Fruit fly (Drosophila melanogaster) whole organism, embryonic: ENCODE data around the gene Mocs1.

ENCODE experiments used
- Ada2b ChIP-seq: fragments of 200-800 bp; sonication (Bioruptor generic); IDR thresholded peaks from 2 replicates; pipeline ENCODE4 v1.3.6; 2022; ENCODE audit warnings: missing biosample characterization, missing genetic modification characterization
- CG10267 ChIP-seq: fragments of 200-800 bp; sonication (Bioruptor generic); optimal IDR thresholded peaks from 2 replicates; lab custom pipeline; 2018; ENCODE audit warnings: missing biosample characterization, mild to moderate bottlenecking, missing genetic modification characterization, moderate library complexity
- CG10366 ChIP-seq: fragments of 200-800 bp; sonication (Bioruptor generic); IDR thresholded peaks from 2 replicates; pipeline ENCODE4 v1.3.6; 2022; ENCODE audit warnings: missing biosample characterization, missing genetic modification characterization
- CG12155 ChIP-seq: fragments of 200-800 bp; sonication (Bioruptor generic); optimal IDR thresholded peaks from 3 replicates; lab custom pipeline; 2016; ENCODE audit warnings: missing biosample characterization, missing genetic modification characterization
- CG13123 ChIP-seq: fragments of 200-800 bp; sonication (Bioruptor generic); optimal IDR thresholded peaks from 2 replicates; lab custom pipeline; 2016; ENCODE audit warnings: missing biosample characterization, missing genetic modification characterization
- CG14050 ChIP-seq: fragments of 200-800 bp; sonication (Bioruptor generic); IDR thresholded peaks from 3 replicates; pipeline ENCODE4 v1.3.6; 2022; ENCODE audit warnings: missing biosample characterization, missing genetic modification characterization
- CG14710 ChIP-seq: fragments of 200-800 bp; sonication (Bioruptor generic); optimal IDR thresholded peaks from 3 replicates; lab custom pipeline; 2019; ENCODE audit warnings: missing biosample characterization, mild to moderate bottlenecking, missing genetic modification characterization, moderate library complexity
- CG17186 ChIP-seq: fragments of 200-800 bp; sonication (Bioruptor generic); optimal IDR thresholded peaks from 3 replicates; lab custom pipeline; 2017; ENCODE audit warnings: missing biosample characterization, missing genetic modification reagents, missing genetic modification characterization
- CG17829 ChIP-seq: fragments of 200-800 bp; optimal IDR thresholded peaks from 2 replicates; lab custom pipeline; 2019; ENCODE audit warnings: missing biosample characterization, mild to moderate bottlenecking, missing genetic modification characterization, moderate library complexity
- CG18262 ChIP-seq: fragments of 200-800 bp; optimal IDR thresholded peaks from 3 replicates; lab custom pipeline; 2019; ENCODE audit warnings: missing biosample characterization, mild to moderate bottlenecking, missing genetic modification characterization, moderate library complexity
- CG2129 ChIP-seq: fragments of 200-800 bp; sonication (Bioruptor generic); IDR thresholded peaks from 2 replicates; pipeline ENCODE4 v1.3.6; 2022; ENCODE audit warnings: missing biosample characterization, missing genetic modification characterization; ENCODE audit not compliant: partially characterized antibody
- CG34422 ChIP-seq: fragments of 200-800 bp; sonication (Bioruptor generic); IDR thresholded peaks from 3 replicates; pipeline ENCODE4 v1.3.6; 2022; ENCODE audit warnings: missing biosample characterization, missing genetic modification characterization
- CG3838 ChIP-seq: fragments of 200-800 bp; sonication (Bioruptor generic); optimal IDR thresholded peaks from 3 replicates; lab custom pipeline; 2016; ENCODE audit warnings: missing biosample characterization, missing genetic modification characterization
- CG4424 ChIP-seq: fragments of 200-800 bp; sonication (Bioruptor generic); optimal IDR thresholded peaks from 3 replicates; lab custom pipeline; 2016; ENCODE audit warnings: missing biosample characterization, missing genetic modification characterization
- CG4617 ChIP-seq: fragments of 200-800 bp; sonication (Bioruptor generic); optimal IDR thresholded peaks from 3 replicates; lab custom pipeline; 2016; ENCODE audit warnings: missing biosample characterization, missing genetic modification characterization, borderline replicate concordance
- CG5180 ChIP-seq: fragments of 200-800 bp; sonication (Bioruptor generic); optimal IDR thresholded peaks from 3 replicates; lab custom pipeline; 2017; ENCODE audit warnings: missing biosample characterization, missing genetic modification characterization, mild to moderate bottlenecking, moderate library complexity, missing genetic modification reagents
- CG9797 ChIP-seq: fragments of 200-800 bp; sonication (Bioruptor generic); optimal IDR thresholded peaks from 3 replicates; lab custom pipeline; 2018; ENCODE audit warnings: missing biosample characterization, mild to moderate bottlenecking, missing genetic modification characterization
- CrebB ChIP-seq: fragments of 200-800 bp; sonication (Bioruptor generic); optimal IDR thresholded peaks from 3 replicates; lab custom pipeline; 2018; ENCODE audit warnings: missing biosample characterization, mild to moderate bottlenecking, missing genetic modification characterization
- Dbx ChIP-seq: fragments of 200-800 bp; sonication (Bioruptor generic); IDR thresholded peaks from 3 replicates; pipeline ENCODE4 v1.3.6; 2022; ENCODE audit warnings: missing biosample characterization, missing genetic modification characterization
- Dp ChIP-seq: fragments of 200-800 bp; sonication (Bioruptor generic); optimal IDR thresholded peaks from 2 replicates; lab custom pipeline; 2018; ENCODE audit warnings: missing biosample characterization, mild to moderate bottlenecking, missing genetic modification characterization, moderate library complexity
- Fer3 ChIP-seq: fragments of 200-800 bp; sonication (Bioruptor generic); optimal IDR thresholded peaks from 2 replicates; lab custom pipeline; 2018; ENCODE audit warnings: missing biosample characterization, mild to moderate bottlenecking, missing genetic modification characterization, moderate library complexity
- Hsf ChIP-seq: fragments of 200-800 bp; sonication (Bioruptor generic); optimal IDR thresholded peaks from 3 replicates; lab custom pipeline; 2016; ENCODE audit warnings: missing biosample characterization, missing genetic modification characterization
- Lim3 ChIP-seq: fragments of 200-800 bp; sonication (Bioruptor generic); IDR thresholded peaks from 2 replicates; pipeline ENCODE4 v1.3.6; 2022; ENCODE audit warnings: missing biosample characterization, missing genetic modification characterization
- MBD-R2 ChIP-seq: fragments of 200-800 bp; sonication (Bioruptor generic); IDR thresholded peaks from 2 replicates; pipeline ENCODE4 v1.3.6; 2022; ENCODE audit warnings: missing biosample characterization, missing genetic modification characterization
- MESR4 ChIP-seq: fragments of 200-800 bp; sonication (Bioruptor generic); optimal IDR thresholded peaks from 2 replicates; lab custom pipeline; 2018; ENCODE audit warnings: missing biosample characterization, mild to moderate bottlenecking, missing genetic modification characterization, moderate library complexity
- Mrtf ChIP-seq: fragments of 200-800 bp; sonication (Bioruptor generic); IDR thresholded peaks from 3 replicates; pipeline ENCODE4 v1.3.6; 2022; ENCODE audit warnings: missing biosample characterization, missing genetic modification characterization
- NC2α ChIP-seq: fragments of 200-800 bp; sonication (Bioruptor generic); optimal IDR thresholded peaks from 2 replicates; lab custom pipeline; 2016; ENCODE audit warnings: missing biosample characterization, missing genetic modification characterization
- PHDP ChIP-seq: fragments of 200-800 bp; sonication (Bioruptor generic); optimal IDR thresholded peaks from 3 replicates; lab custom pipeline; 2018; ENCODE audit warnings: missing biosample characterization, mild to moderate bottlenecking, missing genetic modification characterization, moderate library complexity
- Pdp1 ChIP-seq, 2 experiments: fragments of 200-800 bp; sonication (Bioruptor generic); optimal IDR thresholded peaks; 3 replicates each; lab custom pipeline; 2016; ENCODE audit warnings: missing biosample characterization in 2 of 2, missing genetic modification characterization in 2 of 2, mild to moderate bottlenecking in 1 of 2, moderate library complexity in 1 of 2
- Sin3A ChIP-seq: fragments of >200 bp; optimal IDR thresholded peaks from 2 replicates; lab custom pipeline; 2018
- Usf ChIP-seq: fragments of 200-800 bp; sonication (Bioruptor generic); optimal IDR thresholded peaks from 2 replicates; lab custom pipeline; 2017; ENCODE audit warnings: missing genotype, missing biosample characterization, missing genetic modification characterization
- YL-1 ChIP-seq: fragments of 200-800 bp; sonication (Bioruptor generic); optimal IDR thresholded peaks from 3 replicates; lab custom pipeline; 2017; ENCODE audit warnings: missing biosample characterization, mild to moderate bottlenecking, missing genetic modification characterization
- bbx ChIP-seq: fragments of 200-800 bp; sonication (Bioruptor generic); IDR thresholded peaks from 2 replicates; pipeline ENCODE4 v1.3.6; 2022; ENCODE audit warnings: missing biosample characterization, missing genetic modification characterization; ENCODE audit not compliant: partially characterized antibody
- bigmax ChIP-seq: fragments of 200-800 bp; sonication (Bioruptor generic); optimal IDR thresholded peaks from 2 replicates; lab custom pipeline; 2018; ENCODE audit warnings: missing biosample characterization, mild to moderate bottlenecking, missing genetic modification characterization
- crc ChIP-seq: fragments of 200-800 bp; sonication (Bioruptor generic); optimal IDR thresholded peaks from 2 replicates; lab custom pipeline; 2016; ENCODE audit warnings: missing biosample characterization, missing genetic modification characterization
- dysf ChIP-seq: fragments of 200-800 bp; sonication (Bioruptor generic); IDR thresholded peaks from 3 replicates; pipeline ENCODE4 v1.3.6; 2022; ENCODE audit warnings: missing biosample characterization, missing genetic modification characterization
- fd102C ChIP-seq: fragments of 200-800 bp; sonication (Bioruptor generic); optimal IDR thresholded peaks from 2 replicates; lab custom pipeline; 2018; ENCODE audit warnings: missing biosample characterization, mild to moderate bottlenecking, missing genetic modification characterization, moderate library complexity
- gfzf ChIP-seq: fragments of 200-800 bp; sonication (Bioruptor generic); optimal IDR thresholded peaks from 2 replicates; lab custom pipeline; 2016; ENCODE audit warnings: missing biosample characterization, mild to moderate bottlenecking, missing genetic modification characterization, moderate library complexity
- jing ChIP-seq: fragments of 200-800 bp; sonication (Bioruptor generic); optimal IDR thresholded peaks from 2 replicates; lab custom pipeline; 2018; ENCODE audit warnings: missing biosample characterization, mild to moderate bottlenecking, missing genetic modification characterization
- knrl ChIP-seq: fragments of 200-800 bp; sonication (Bioruptor generic); IDR thresholded peaks from 3 replicates; pipeline ENCODE4 v1.3.6; 2022; ENCODE audit warnings: missing biosample characterization, missing genetic modification characterization; ENCODE audit not compliant: partially characterized antibody
- pzg ChIP-seq: fragments of 200-800 bp; sonication (Bioruptor generic); optimal IDR thresholded peaks from 3 replicates; lab custom pipeline; 2018; ENCODE audit warnings: missing biosample characterization, mild to moderate bottlenecking, missing genetic modification characterization, moderate library complexity
- slbo ChIP-seq: fragments of 200-800 bp; sonication (Bioruptor generic); IDR thresholded peaks from 2 replicates; pipeline ENCODE4 v1.3.6; 2022; ENCODE audit warnings: missing biosample characterization, missing genetic modification characterization
- stwl ChIP-seq: fragments of 200-800 bp; sonication (Bioruptor generic); optimal IDR thresholded peaks from 3 replicates; lab custom pipeline; 2018; ENCODE audit warnings: missing biosample characterization, mild to moderate bottlenecking, missing genetic modification characterization, moderate library complexity
- trem ChIP-seq: fragments of 200-800 bp; optimal IDR thresholded peaks from 3 replicates; lab custom pipeline; 2019; ENCODE audit warnings: missing biosample characterization, mild to moderate bottlenecking, missing genetic modification characterization, moderate library complexity
- trh ChIP-seq: fragments of 200-800 bp; sonication (Bioruptor generic); optimal IDR thresholded peaks from 2 replicates; lab custom pipeline; 2016; ENCODE audit warnings: missing biosample characterization, missing genetic modification characterization
- tup ChIP-seq: fragments of 200-800 bp; sonication (Bioruptor generic); optimal IDR thresholded peaks from 2 replicates; lab custom pipeline; 2016; ENCODE audit warnings: missing biosample characterization, mild to moderate bottlenecking, missing genetic modification characterization, moderate library complexity
- unpg ChIP-seq: fragments of 200-800 bp; sonication (Bioruptor generic); optimal IDR thresholded peaks from 3 replicates; lab custom pipeline; 2018; ENCODE audit warnings: missing biosample characterization, mild to moderate bottlenecking, missing genetic modification characterization, moderate library complexity
- zen2 ChIP-seq: fragments of 200-800 bp; sonication (Bioruptor generic); IDR thresholded peaks from 3 replicates; pipeline ENCODE4 v1.3.6; 2022; ENCODE audit warnings: missing biosample characterization, missing genetic modification characterization; ENCODE audit not compliant: partially characterized antibody

The Mocs1 gene

DNA sequence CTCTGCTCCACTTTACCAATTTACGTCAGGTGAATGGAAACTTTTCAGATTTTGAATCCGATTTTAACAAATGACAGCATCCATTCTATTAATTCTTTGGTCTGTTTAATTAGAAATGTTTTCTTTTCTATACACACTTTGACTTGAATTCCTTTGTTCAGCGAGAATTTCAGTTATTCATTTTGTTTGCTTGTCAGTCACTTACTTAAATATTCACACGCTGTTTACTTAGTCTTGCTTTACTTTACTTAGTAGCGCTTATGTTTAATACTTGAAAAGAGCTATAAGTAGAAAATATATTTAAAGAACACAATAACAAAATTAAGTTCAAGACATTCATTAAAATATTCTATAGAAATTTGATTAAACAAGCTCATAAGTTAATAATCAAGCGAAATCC is 37.1 kb downstream of the Mocs1 start, which contains the start of gene CG32073 (continued):
- TF ChIP-seq knrl (GFP tag; lab: Robert Waterston, UW) (no peak), unpg (GFP tag; lab: Kevin White, UChicago) (peak; percentile 49), CG5180 (GFP tag; lab: Kevin White, UChicago) (peak; percentile 42), CG12155 (GFP tag; lab: Kevin White, UChicago) (no peak), PHDP (tag; lab: Kevin White, UChicago) (no peak), CG18262 (tag; lab: Kevin White, UChicago) (peak; percentile 43), CG4424 (GFP tag; lab: Kevin White, UChicago) (peak; percentile 40), Ada2b (no peak), trh (GFP tag; lab: Kevin White, UChicago) (no peak), Dbx (GFP tag; lab: Robert Waterston, UW) (peak; percentile 25; the same call in 1 of the 3 replicates)

DNA sequence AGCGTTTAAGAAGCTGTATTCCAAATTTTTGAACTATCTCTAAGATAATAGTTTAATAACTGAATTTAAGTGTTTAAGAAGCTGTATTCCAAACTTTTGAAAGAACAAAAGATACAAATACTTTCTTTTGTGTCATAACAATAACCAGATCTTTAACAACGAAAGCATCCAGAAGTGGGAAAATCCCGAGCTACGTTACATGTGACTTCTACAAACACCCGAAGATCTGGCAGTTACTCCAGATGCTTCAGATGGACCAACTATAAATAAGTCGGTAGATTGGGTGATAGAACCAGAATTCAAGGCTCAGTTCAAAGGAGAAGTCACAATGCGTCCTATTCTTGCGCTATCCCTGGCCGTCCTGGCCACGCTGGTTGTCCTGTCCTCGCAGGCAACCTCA is 37.6 kb downstream of the Mocs1 start, which contains the start of gene CG12522:
CG12522 (plus strand) TSS at position 301 of the 400 bp plus-strand sequence.
- no peak for TF ChIP-seq Mrtf (GFP tag; lab: Robert Waterston, UW)
- TF ChIP-seq CrebB (tag; lab: Kevin White, UChicago), result no peak
- no peak for TF ChIP-seq tup
- TF ChIP-seq slbo (GFP tag; lab: Robert Waterston, UW), result no peak
- no peak for TF ChIP-seq CG17829 (tag; lab: Kevin White, UChicago)
- TF ChIP-seq CG10366 (GFP tag; lab: Robert Waterston, UW), result no peak
- TF ChIP-seq fd102C (GFP tag; lab: Kevin White, UChicago), result no peak
- TF ChIP-seq crc, result no peak
- TF ChIP-seq NC2α (GFP tag; lab: Kevin White, UChicago), result no peak
- TF ChIP-seq CG13123 (GFP tag; lab: Kevin White, UChicago), result no peak
- TF ChIP-seq CG10267, result no peak
- no peak for TF ChIP-seq jing (GFP tag; lab: Kevin White, UChicago)
- TF ChIP-seq CG3838 (GFP tag; lab: Kevin White, UChicago), result no peak
- no peak for TF ChIP-seq Lim3 (GFP tag; lab: Robert Waterston, UW)
- TF ChIP-seq CG14050 (GFP tag; lab: Robert Waterston, UW), result no peak
- no peak for TF ChIP-seq Hsf (GFP tag; lab: Kevin White, UChicago)
- TF ChIP-seq zen2 (GFP tag; lab: Robert Waterston, UW), result no peak
- TF ChIP-seq bbx (GFP tag; lab: Robert Waterston, UW), result no peak

DNA sequence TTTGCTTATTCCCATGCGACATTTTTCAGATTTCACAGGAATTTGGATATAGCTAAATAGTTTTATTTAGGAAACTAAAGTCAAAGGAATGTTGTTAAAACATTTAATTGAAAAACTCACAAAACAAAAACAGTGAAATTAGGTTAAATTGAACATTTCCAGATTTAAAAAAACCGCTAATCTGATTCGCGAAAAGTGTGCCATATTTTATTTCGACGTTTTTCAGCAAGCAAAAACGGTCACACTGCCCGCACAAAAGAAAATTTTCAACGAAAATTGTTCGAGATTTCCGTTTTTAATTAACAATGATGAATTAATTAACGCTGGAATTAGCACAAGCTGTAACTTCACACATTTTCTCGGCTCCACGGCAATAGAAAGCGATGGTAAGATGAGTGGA is 39.1 kb downstream of the Mocs1 start, which contains the start of the genes CG34012 and emei:
CG34012 (minus strand) TSS at position 52 of the 400 bp plus-strand sequence.
emei (plus strand) TSS at position 237 of the 400 bp plus-strand sequence.
- peak; percentile 80 for TF ChIP-seq Dp (GFP tag; lab: Kevin White, UChicago)
- peak; percentile 26 for TF ChIP-seq stwl (tag; lab: Kevin White, UChicago)
- TF ChIP-seq CG9797 (GFP tag; lab: Kevin White, UChicago), result peak; percentile 47
- peak; percentile 60 for TF ChIP-seq CG14710
- peak; percentile 55 for TF ChIP-seq MESR4 (GFP tag; lab: Kevin White, UChicago)
- peak; percentile 43 for TF ChIP-seq pzg (GFP tag; lab: Kevin White, UChicago)
- peak in 1 of 2 experiments; percentile 6 for TF ChIP-seq Pdp1 (GFP tag; optimal IDR thresholded peaks at IDR 0.05; lab: Kevin White, UChicago)
- peak; percentile 82 for TF ChIP-seq bigmax
- TF ChIP-seq CG10267, result peak; percentile 10
- TF ChIP-seq CG2129, result no peak
- 0 out of 3 replicates have a peak, but pooled peaks have one; percentile 37 for TF ChIP-seq CG34422 (GFP tag; lab: Robert Waterston, UW)
- TF ChIP-seq Usf, result no peak
- no peak for TF ChIP-seq Fer3 (tag; lab: Kevin White, UChicago)
- no peak for TF ChIP-seq dysf (GFP tag; lab: Robert Waterston, UW)
- TF ChIP-seq CG4617, result peak; percentile 6
- peak; percentile 10 for TF ChIP-seq trem
- peak; percentile 77 for TF ChIP-seq gfzf
- peak; percentile 21 for TF ChIP-seq Sin3A (lab: Kevin White, UChicago)
- TF ChIP-seq CG17186 (GFP tag; lab: Kevin White, UChicago), result peak; percentile 18
- peak; percentile 26 for TF ChIP-seq YL-1 (GFP tag; lab: Kevin White, UChicago)
- peak; percentile 41; the same call in 1 of the 2 replicates for TF ChIP-seq MBD-R2 (GFP tag; lab: Robert Waterston, UW)
